Fruit fly (Drosophila melanogaster) whole organism, wandering third instar larva: ENCODE results near the gene jub.

Experiments used
- Abd-B ChIP-seq: fragments of >200 bp; optimal IDR thresholded peaks from 2 replicates; lab custom pipeline; 2017; ENCODE audit warnings: missing biosample characterization, missing genetic modification characterization
- CG32264 ChIP-seq: fragments of 200-800 bp; sonication (Bioruptor generic); optimal IDR thresholded peaks from 2 replicates; lab custom pipeline; 2016; ENCODE audit warnings: missing biosample characterization, missing genetic modification characterization
- CG9705 ChIP-seq: fragments of 200-800 bp; sonication (Bioruptor generic); optimal IDR thresholded peaks from 2 replicates; lab custom pipeline; 2018; ENCODE audit warnings: missing biosample characterization, mild to moderate bottlenecking, missing genetic modification characterization
- CrebA ChIP-seq: fragments of 200-800 bp; sonication (Bioruptor generic); optimal IDR thresholded peaks from 2 replicates; lab custom pipeline; 2016; ENCODE audit warnings: missing biosample characterization, mild to moderate bottlenecking, missing genetic modification characterization, borderline replicate concordance
- Dfd ChIP-seq: fragments of >200 bp; optimal IDR thresholded peaks from 2 replicates; lab custom pipeline; 2017; ENCODE audit warnings: missing biosample characterization, missing genetic modification characterization
- Dif ChIP-seq: fragments of 200-275, 200-300 bp; sonication (Bioruptor generic); optimal IDR thresholded peaks from 2 replicates; lab custom pipeline; 2018; ENCODE audit warnings: missing biosample characterization, missing genetic modification characterization; ENCODE audit not compliant: partially characterized antibody
- GATAd ChIP-seq: sonication (Bioruptor generic); optimal IDR thresholded peaks from 2 replicates; lab custom pipeline; 2016; ENCODE audit warnings: missing biosample characterization, missing genetic modification characterization
- HLH106 ChIP-seq: fragments of 200-800 bp; optimal IDR thresholded peaks from 3 replicates; lab custom pipeline; 2019; ENCODE audit warnings: missing biosample characterization, mild to moderate bottlenecking, missing genetic modification characterization, moderate library complexity
- Hnf4 ChIP-seq: fragments of 200-800 bp; sonication (Bioruptor generic); optimal IDR thresholded peaks from 2 replicates; lab custom pipeline; 2016; ENCODE audit warnings: missing biosample characterization, mild to moderate bottlenecking, missing genetic modification characterization
- Hr78 ChIP-seq: fragments of >200 bp; optimal IDR thresholded peaks from 2 replicates; lab custom pipeline; 2017; ENCODE audit warnings: missing biosample characterization, missing genetic modification characterization
- Hr83 ChIP-seq: fragments of 200-300 bp; sonication (Bioruptor generic); optimal IDR thresholded peaks from 2 replicates; lab custom pipeline; 2016; ENCODE audit warnings: missing biosample characterization, mild to moderate bottlenecking, missing genetic modification characterization, moderate library complexity; ENCODE audit not compliant: poor library complexity, severe bottlenecking
- Jra ChIP-seq: sonication (Bioruptor generic); optimal IDR thresholded peaks from 2 replicates; lab custom pipeline; 2016; ENCODE audit warnings: missing biosample characterization, missing genetic modification characterization
- Mio ChIP-seq: sonication (Bioruptor generic); optimal IDR thresholded peaks from 2 replicates; lab custom pipeline; 2016; ENCODE audit warnings: missing biosample characterization, missing genetic modification characterization
- Myc ChIP-seq: fragments of >200 bp; optimal IDR thresholded peaks from 2 replicates; lab custom pipeline; 2017
- N ChIP-seq: fragments of >200 bp; optimal IDR thresholded peaks from 2 replicates; lab custom pipeline; 2018; ENCODE audit warnings: missing biosample characterization, missing external identifiers, missing genetic modification characterization
- OdsH ChIP-seq: fragments of 200-800 bp; sonication (Bioruptor generic); optimal IDR thresholded peaks from 2 replicates; lab custom pipeline; 2016; ENCODE audit warnings: missing biosample characterization, mild to moderate bottlenecking, missing genetic modification characterization
- Rel ChIP-seq, 2 experiments: fragments of 200-800 bp; sonication (Bioruptor generic) in 1 of 2; optimal IDR thresholded peaks; 2 replicates in 1 of 2; 3 replicates in 1 of 2; lab custom pipeline; 2016 to 2019; ENCODE audit warnings: mild to moderate bottlenecking in 2 of 2, missing biosample characterization in 2 of 2, missing genetic modification characterization in 2 of 2, moderate library complexity in 1 of 2
- Sp1 ChIP-seq: fragments of 200-800 bp; sonication (Bioruptor generic); optimal IDR thresholded peaks from 3 replicates; lab custom pipeline; 2019; ENCODE audit warnings: missing biosample characterization, mild to moderate bottlenecking, missing genetic modification characterization, moderate library complexity
- Vsx2 ChIP-seq: fragments of 200-300, 225-300 bp; sonication (Bioruptor generic); optimal IDR thresholded peaks from 2 replicates; lab custom pipeline; 2018; ENCODE audit warnings: missing biosample characterization, missing genetic modification characterization; ENCODE audit not compliant: partially characterized antibody
- br ChIP-seq: fragments of 200-800 bp; sonication (Bioruptor generic); optimal IDR thresholded peaks from 2 replicates; lab custom pipeline; 2016; ENCODE audit warnings: missing biosample characterization, missing genetic modification characterization
- brk ChIP-seq: fragments of 200-800 bp; sonication (Bioruptor generic); optimal IDR thresholded peaks from 2 replicates; lab custom pipeline; 2016; ENCODE audit warnings: missing biosample characterization, mild to moderate bottlenecking, missing genetic modification characterization
- dl ChIP-seq, 2 experiments: fragments of 175-275, 200-275 bp in 1 of 2; fragments of 200-275 bp in 1 of 2; sonication (Bioruptor generic); optimal IDR thresholded peaks; lab custom pipeline; 2018; ENCODE audit warnings: mild to moderate bottlenecking in 2 of 2, missing biosample characterization in 2 of 2, missing genetic modification characterization in 2 of 2, moderate library complexity in 2 of 2; ENCODE audit not compliant: partially characterized antibody in 2 of 2, insufficient read depth in 1 of 2
- dmrt93B ChIP-seq: fragments of 200-800 bp; sonication (Bioruptor generic); optimal IDR thresholded peaks from 2 replicates; lab custom pipeline; 2018; ENCODE audit warnings: missing biosample characterization, mild to moderate bottlenecking, missing genetic modification characterization
- dsf ChIP-seq: sonication (Bioruptor generic); optimal IDR thresholded peaks from 2 replicates; lab custom pipeline; 2016; ENCODE audit warnings: missing biosample characterization, missing genetic modification characterization, borderline replicate concordance
- ey ChIP-seq: fragments of 200-800 bp; sonication (Bioruptor generic); optimal IDR thresholded peaks from 2 replicates; lab custom pipeline; 2016; ENCODE audit warnings: missing biosample characterization, missing genetic modification characterization
- foxo ChIP-seq, 2 experiments: fragments of 200-800 bp; sonication (Bioruptor generic); optimal IDR thresholded peaks; 2 replicates in 1 of 2; 3 replicates in 1 of 2; lab custom pipeline; 2016 to 2017; ENCODE audit warnings: missing biosample characterization in 2 of 2, missing genetic modification characterization in 2 of 2
- fru ChIP-seq: fragments of 200-800 bp; sonication (Bioruptor generic); optimal IDR thresholded peaks from 3 replicates; lab custom pipeline; 2016; ENCODE audit warnings: missing biosample characterization, mild to moderate bottlenecking, missing genetic modification characterization
- h ChIP-seq: fragments of 200-800 bp; sonication (Bioruptor generic); optimal IDR thresholded peaks from 3 replicates; lab custom pipeline; 2016; ENCODE audit warnings: missing biosample characterization, mild to moderate bottlenecking, missing genetic modification characterization
- jim ChIP-seq: fragments of 175-275, 200-325 bp; sonication (Bioruptor generic); optimal IDR thresholded peaks from 2 replicates; lab custom pipeline; 2016; ENCODE audit warnings: missing biosample characterization, mild to moderate bottlenecking, missing genetic modification characterization
- lola ChIP-seq: fragments of >200 bp; optimal IDR thresholded peaks from 2 replicates; lab custom pipeline; 2017; ENCODE audit warnings: missing biosample characterization, missing genetic modification characterization
- pan ChIP-seq: fragments of >200 bp; optimal IDR thresholded peaks from 2 replicates; lab custom pipeline; 2017
- psq ChIP-seq: fragments of 200-800 bp; sonication (Bioruptor generic); optimal IDR thresholded peaks from 3 replicates; lab custom pipeline; 2017; ENCODE audit warnings: missing biosample characterization, mild to moderate bottlenecking, missing genetic modification characterization, moderate library complexity
- rgr ChIP-seq: fragments of 200-800 bp; sonication (Bioruptor generic); optimal IDR thresholded peaks from 3 replicates; lab custom pipeline; 2016; ENCODE audit warnings: missing biosample characterization, mild to moderate bottlenecking, missing genetic modification characterization
- sage ChIP-seq: fragments of 200-800 bp; sonication (Bioruptor generic); optimal IDR thresholded peaks from 2 replicates; lab custom pipeline; 2016; ENCODE audit warnings: missing biosample characterization, mild to moderate bottlenecking, missing genetic modification characterization
- sv ChIP-seq: fragments of 200-800 bp; sonication (Bioruptor generic); optimal IDR thresholded peaks from 3 replicates; lab custom pipeline; 2016; ENCODE audit warnings: missing biosample characterization, missing genetic modification characterization
- tai ChIP-seq: sonication (Bioruptor generic); optimal IDR thresholded peaks from 2 replicates; lab custom pipeline; 2016; ENCODE audit warnings: missing biosample characterization, missing genetic modification characterization
- usp ChIP-seq: fragments of >200 bp; optimal IDR thresholded peaks from 2 replicates; lab custom pipeline; 2017; ENCODE audit warnings: missing biosample characterization, missing genetic modification characterization
- woc ChIP-seq: sonication (Bioruptor generic); optimal IDR thresholded peaks from 2 replicates; lab custom pipeline; 2016; ENCODE audit warnings: missing biosample characterization, mild to moderate bottlenecking, missing genetic modification characterization

The jub gene

dm6 chrX:13844317-13844886, 14.3 kb upstream of the jub start:
- TF ChIP-seq rgr (GFP tag; lab: Kevin White, UChicago) (no peak), CG9705 (GFP tag; lab: Kevin White, UChicago) (no peak), h (GFP tag; lab: Kevin White, UChicago) (no peak), sage (GFP tag; lab: Kevin White, UChicago) (no peak), Mio (GFP tag; lab: Kevin White, UChicago) (no peak), brk (GFP tag; lab: Kevin White, UChicago) (no peak), woc (GFP tag; lab: Kevin White, UChicago) (no peak), Jra (no peak), dsf (GFP tag; lab: Kevin White, UChicago) (no peak), Myc (lab: Kevin White, UChicago) (no peak), Dif (GFP tag; lab: Kevin White, UChicago) (no peak), foxo (GFP tag; optimal IDR thresholded peaks at IDR 0.05; lab: Kevin White, UChicago) (peak in 1 of 2 experiments; percentile 34), OdsH (GFP tag; lab: Kevin White, UChicago) (no peak), HLH106 (peak; percentile 26), Dfd (peak; percentile 91), Hnf4 (GFP tag; lab: Kevin White, UChicago) (no peak), tai (GFP tag; lab: Kevin White, UChicago) (no peak), N (GFP tag; lab: Kevin White, UChicago) (no peak), psq (no peak), jim (no peak), Hr83 (no peak)
- TF ChIP-seq, all 38 proteins: peak for 3

dm6 chrX:13843487-13843886, 13.4 kb upstream of the jub start:
- TF ChIP-seq sv (GFP tag; lab: Kevin White, UChicago) (no peak), OdsH (GFP tag; lab: Kevin White, UChicago) (no peak), foxo (GFP tag; optimal IDR thresholded peaks at IDR 0.05; lab: Kevin White, UChicago) (no peak), Rel (GFP tag; optimal IDR thresholded peaks at IDR 0.05; lab: Kevin White, UChicago) (no peak), Rel (tag; optimal IDR thresholded peaks at IDR 0.05; lab: Kevin White, UChicago) (no peak), sage (GFP tag; lab: Kevin White, UChicago) (no peak)

DNA sequence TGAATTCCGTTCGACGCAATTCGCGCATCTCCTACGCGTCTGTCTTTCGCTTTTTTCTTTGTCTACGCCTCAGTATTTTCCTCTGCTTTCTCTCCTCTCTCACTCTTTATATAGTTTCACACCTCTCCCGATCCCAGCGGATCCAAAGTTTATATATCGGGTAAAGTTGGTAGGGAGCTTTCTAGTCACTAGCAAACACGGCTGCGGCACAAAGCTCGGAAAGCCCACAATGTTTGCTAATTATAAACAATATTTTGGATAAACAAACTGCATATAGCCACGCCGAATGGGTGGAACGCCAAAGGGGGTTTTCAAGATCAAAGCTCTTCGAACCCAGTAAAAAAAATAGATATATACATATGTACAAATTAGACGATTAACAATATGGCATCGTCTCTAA, 10.0 kb upstream of the jub start:
- peak; percentile 81 for TF ChIP-seq rgr (GFP tag; lab: Kevin White, UChicago)
- TF ChIP-seq Rel (GFP tag; optimal IDR thresholded peaks at IDR 0.05; lab: Kevin White, UChicago) = no peak
- peak; percentile 15 for TF ChIP-seq Rel (tag; optimal IDR thresholded peaks at IDR 0.05; lab: Kevin White, UChicago)
- TF ChIP-seq Dfd = no peak

- TF ChIP-seq woc (GFP tag; lab: Kevin White, UChicago) = peak; percentile 71
- TF ChIP-seq Hr78 = no peak
- TF ChIP-seq Abd-B (GFP tag; lab: Kevin White, UChicago) = no peak
- TF ChIP-seq Sp1 (GFP tag; lab: Kevin White, UChicago) = peak; percentile 81
- peak; percentile 86 for TF ChIP-seq OdsH (GFP tag; lab: Kevin White, UChicago)
- peak; percentile 73 for TF ChIP-seq dmrt93B (GFP tag; lab: Kevin White, UChicago)
- peak; percentile 66 for TF ChIP-seq sage (GFP tag; lab: Kevin White, UChicago)
- peak; percentile 70 for TF ChIP-seq Jra
- TF ChIP-seq dsf (GFP tag; lab: Kevin White, UChicago) = no peak
- peak; percentile 88 for TF ChIP-seq CG32264 (GFP tag; lab: Kevin White, UChicago)
- TF ChIP-seq Dif (GFP tag; lab: Kevin White, UChicago) = no peak
- TF ChIP-seq CrebA (GFP tag; lab: Kevin White, UChicago) = no peak
- peak; percentile 66 for TF ChIP-seq Rel (GFP tag; optimal IDR thresholded peaks at IDR 0.05; lab: Kevin White, UChicago)
- peak; percentile 37 for TF ChIP-seq Rel (tag; optimal IDR thresholded peaks at IDR 0.05; lab: Kevin White, UChicago)
- no peak for TF ChIP-seq Dfd
- peak in 1 of 2 experiments; percentile 14 for TF ChIP-seq dl (GFP tag; optimal IDR thresholded peaks at IDR 0.05; lab: Kevin White, UChicago; ENCODE audit: insufficient read depth in 1 of 2, partially characterized antibody in 2 of 2)
- peak; percentile 75 for TF ChIP-seq HLH106
- peak; percentile 70 to 91 for TF ChIP-seq foxo (GFP tag; optimal IDR thresholded peaks at IDR 0.05; lab: Kevin White, UChicago)
- TF ChIP-seq jim = no peak
- peak; percentile 91 for TF ChIP-seq fru (GFP tag; lab: Kevin White, UChicago)
- TF ChIP-seq brk (GFP tag; lab: Kevin White, UChicago) = peak; percentile 78
- TF ChIP-seq lola (GFP tag; lab: Kevin White, UChicago) = no peak
- no peak for TF ChIP-seq Myc (lab: Kevin White, UChicago)
- no peak for TF ChIP-seq usp (GFP tag; lab: Kevin White, UChicago)
- TF ChIP-seq h (GFP tag; lab: Kevin White, UChicago) = peak; percentile 93
- peak; percentile 57 for TF ChIP-seq Mio (GFP tag; lab: Kevin White, UChicago)
- TF ChIP-seq psq = peak; percentile 81
- peak; percentile 59 for TF ChIP-seq CG9705 (GFP tag; lab: Kevin White, UChicago)
- no peak for TF ChIP-seq pan (lab: Kevin White, UChicago)
- peak; percentile 92 for TF ChIP-seq br (GFP tag; lab: Kevin White, UChicago)
- no peak for TF ChIP-seq Vsx2 (GFP tag; lab: Kevin White, UChicago)
- TF ChIP-seq Hnf4 (GFP tag; lab: Kevin White, UChicago) = peak; percentile 89
- TF ChIP-seq Hr83 = no peak
- TF ChIP-seq ey (GFP tag; lab: Kevin White, UChicago) = peak; percentile 94
- peak; percentile 77 for TF ChIP-seq sv (GFP tag; lab: Kevin White, UChicago)
- peak; percentile 76 for TF ChIP-seq tai (GFP tag; lab: Kevin White, UChicago)
- peak; percentile 93 for TF ChIP-seq rgr (GFP tag; lab: Kevin White, UChicago)
- peak; percentile 22 for TF ChIP-seq GATAd (GFP tag; lab: Kevin White, UChicago)
- no peak for TF ChIP-seq N (GFP tag; lab: Kevin White, UChicago)
These were observed 8.8 kb upstream of the jub start for dm6 chrX:13838892-13839291.
